Worm (Caenorhabditis elegans) whole organism, late embryonic: ENCODE data around the gene F18C5.5.

Source experiments
- F13H6.1 ChIP-seq: sonication (generic microtip); optimal IDR thresholded peaks from 2 replicates; lab custom pipeline; 2016; ENCODE audit warnings: missing genetic modification characterization, missing compliant biosample characterization
- T23F11.4 ChIP-seq: fragments of 200-800 bp; sonication (Bioruptor generic); optimal IDR thresholded peaks from 2 replicates; lab custom pipeline; 2018; ENCODE audit warnings: mild to moderate bottlenecking, missing genetic modification characterization, missing compliant biosample characterization
- ama-1 ChIP-seq: fragments of 150-350 bp; optimal IDR thresholded peaks from 2 replicates; lab custom pipeline; 2014
- ceh-2 ChIP-seq: sonication (generic microtip); optimal IDR thresholded peaks from 2 replicates; lab custom pipeline; 2016; ENCODE audit warnings: missing genotype, missing genetic modification characterization, missing compliant biosample characterization
- ceh-9 ChIP-seq: sonication (generic microtip); optimal IDR thresholded peaks from 2 replicates; lab custom pipeline; 2016; ENCODE audit warnings: mild to moderate bottlenecking, missing genetic modification characterization, inconsistent platforms, missing compliant biosample characterization
- nhr-11 ChIP-seq: fragments of 150-350 bp; optimal IDR thresholded peaks from 2 replicates; lab custom pipeline; 2014; ENCODE audit warnings: missing biosample characterization, missing genetic modification characterization
- pag-3 ChIP-seq: sonication (generic microtip); optimal IDR thresholded peaks from 2 replicates; lab custom pipeline; 2016; ENCODE audit warnings: missing compliant biosample characterization, missing genetic modification characterization, borderline replicate concordance
- pqm-1 ChIP-seq: sonication (generic microtip); optimal IDR thresholded peaks from 2 replicates; lab custom pipeline; 2016; ENCODE audit warnings: missing genetic modification characterization, missing compliant biosample characterization
- sox-2 ChIP-seq: fragments of 200-800 bp; sonication (Bioruptor generic); IDR thresholded peaks from 2 replicates; pipeline ENCODE4 v1.3.6; 2022; ENCODE audit warnings: missing genetic modification reagents, missing genetic modification characterization, missing compliant biosample characterization
- syd-9 ChIP-seq: sonication (generic microtip); optimal IDR thresholded peaks from 2 replicates; lab custom pipeline; 2016; ENCODE audit warnings: mild to moderate bottlenecking, missing genetic modification characterization, moderate library complexity, missing compliant biosample characterization

DNA sequence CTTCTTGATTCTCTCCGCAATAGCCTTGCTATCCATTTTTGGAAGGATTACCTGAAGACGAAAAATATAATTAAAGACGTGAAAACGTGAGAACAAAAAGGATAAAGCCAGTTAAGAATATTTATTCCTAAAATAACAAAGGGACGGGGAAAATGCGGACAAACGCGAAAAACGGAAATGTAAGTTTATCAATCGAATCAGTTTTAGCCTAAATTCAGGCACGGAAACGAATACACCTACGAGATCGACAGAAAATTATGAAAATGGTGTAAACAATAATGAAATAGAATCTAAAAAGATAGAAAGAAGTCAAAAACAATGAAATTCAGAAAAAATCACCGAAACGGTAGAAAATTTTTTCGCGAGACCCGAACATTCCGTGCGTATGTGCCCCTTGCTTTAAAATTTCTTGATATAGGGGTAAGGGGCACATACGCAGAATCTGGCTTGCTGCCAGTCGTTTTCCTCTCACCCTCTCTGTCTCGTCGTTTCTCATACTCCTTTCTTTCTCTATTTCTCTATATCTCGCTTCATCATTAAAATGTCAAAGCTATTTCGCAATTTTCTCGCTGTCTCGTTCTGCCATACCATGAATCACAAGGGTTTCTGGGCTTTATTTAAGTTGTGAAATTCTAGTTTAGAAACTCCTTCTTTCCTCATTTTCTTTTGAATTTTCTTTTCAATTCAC lies 22.2 kb upstream of the F18C5.5 start, which contains the start of gene icd-1:
- TF ChIP-seq sox-2 (GFP tag; lab: Robert Waterston, UW): peak; percentile 4; the same call in 1 of the 2 replicates
- no peak for TF ChIP-seq pag-3 (tag; lab: Kevin White, UChicago)
- no peak for TF ChIP-seq F13H6.1 (tag; lab: Kevin White, UChicago)
- TF ChIP-seq ceh-9 (tag; lab: Kevin White, UChicago): no peak
- TF ChIP-seq ceh-2: no peak
- peak; percentile 66 for TF ChIP-seq nhr-11 (tag; lab: Kevin White, UChicago)
- TF ChIP-seq pqm-1: no peak
- no peak for TF ChIP-seq ama-1 (lab: Kevin White, UChicago)
- TF ChIP-seq T23F11.4 (GFP tag; lab: Kevin White, UChicago): no peak
- TF ChIP-seq syd-9 (tag; lab: Kevin White, UChicago): peak; percentile 54
